Fruit fly (Drosophila melanogaster) whole organism, embryonic: Measurements from ENCODE around the gene CG8564.

Source experiments
- CG10565 ChIP-seq: fragments of 200-800 bp; sonication (Bioruptor generic); optimal IDR thresholded peaks from 3 replicates; lab custom pipeline; 2016; ENCODE audit warnings: missing biosample characterization, mild to moderate bottlenecking, missing genetic modification characterization
- CG10979 ChIP-seq: fragments of 200-800 bp; sonication (Bioruptor generic); optimal IDR thresholded peaks from 2 replicates; lab custom pipeline; 2018; ENCODE audit warnings: missing biosample characterization, mild to moderate bottlenecking, missing genetic modification characterization, moderate library complexity
- CG11085 ChIP-seq: fragments of 200-800 bp; sonication (Bioruptor generic); IDR thresholded peaks from 2 replicates; pipeline ENCODE4 v1.3.6; 2022; ENCODE audit warnings: missing biosample characterization, missing genetic modification characterization
- CG11398 ChIP-seq: fragments of 200-800 bp; sonication (Bioruptor generic); optimal IDR thresholded peaks from 2 replicates; lab custom pipeline; 2016; ENCODE audit warnings: missing biosample characterization, missing genetic modification characterization
- CG11560 ChIP-seq: fragments of 200-800 bp; sonication (Bioruptor generic); IDR thresholded peaks from 3 replicates; pipeline ENCODE4 v1.3.6; 2022; ENCODE audit warnings: missing biosample characterization, missing genetic modification characterization
- CG12155 ChIP-seq: fragments of 200-800 bp; sonication (Bioruptor generic); optimal IDR thresholded peaks from 3 replicates; lab custom pipeline; 2016; ENCODE audit warnings: missing biosample characterization, missing genetic modification characterization
- CG12659 ChIP-seq: fragments of 200-800 bp; sonication (Bioruptor generic); optimal IDR thresholded peaks from 3 replicates; lab custom pipeline; 2017; ENCODE audit warnings: mild to moderate bottlenecking, missing biosample characterization, missing genetic modification reagents, missing genetic modification characterization
- CG15269 ChIP-seq: fragments of 200-800 bp; sonication (Bioruptor generic); optimal IDR thresholded peaks from 2 replicates; lab custom pipeline; 2018; ENCODE audit warnings: missing biosample characterization, mild to moderate bottlenecking, missing genetic modification characterization, moderate library complexity
- CG1529 ChIP-seq: fragments of 200-800 bp; sonication (Bioruptor generic); optimal IDR thresholded peaks from 3 replicates; lab custom pipeline; 2018; ENCODE audit warnings: missing biosample characterization, missing genetic modification characterization
- CG15696 ChIP-seq: fragments of 200-800 bp; sonication (Bioruptor generic); optimal IDR thresholded peaks from 2 replicates; lab custom pipeline; 2019; ENCODE audit warnings: missing biosample characterization, mild to moderate bottlenecking, missing genetic modification characterization, moderate library complexity
- CG1603 ChIP-seq: fragments of 200-800 bp; sonication (Bioruptor generic); optimal IDR thresholded peaks from 2 replicates; lab custom pipeline; 2019; ENCODE audit warnings: missing biosample characterization, mild to moderate bottlenecking, missing genetic modification characterization, moderate library complexity
- CG1792 ChIP-seq: fragments of 200-800 bp; sonication (Bioruptor generic); optimal IDR thresholded peaks from 2 replicates; lab custom pipeline; 2016; ENCODE audit warnings: missing biosample characterization, missing genetic modification characterization
- CG18476 ChIP-seq: fragments of 200-800 bp; sonication (Bioruptor generic); optimal IDR thresholded peaks from 2 replicates; lab custom pipeline; 2016; ENCODE audit warnings: missing biosample characterization, mild to moderate bottlenecking, missing genetic modification characterization
- CG2199 ChIP-seq: fragments of 200-800 bp; sonication (Bioruptor generic); IDR thresholded peaks from 3 replicates; pipeline ENCODE4 v1.3.6; 2022; ENCODE audit warnings: missing biosample characterization, missing genetic modification characterization
- CG2202 ChIP-seq: fragments of 200-800 bp; sonication (Bioruptor generic); optimal IDR thresholded peaks from 2 replicates; lab custom pipeline; 2018; ENCODE audit warnings: missing biosample characterization, mild to moderate bottlenecking, missing genetic modification characterization
- CG4328 ChIP-seq: fragments of 200-800 bp; sonication (Bioruptor generic); optimal IDR thresholded peaks from 3 replicates; lab custom pipeline; 2017; ENCODE audit warnings: missing biosample characterization, missing genetic modification reagents, missing genetic modification characterization
- CG4730 ChIP-seq: fragments of 200-800 bp; sonication (Bioruptor generic); IDR thresholded peaks from 2 replicates; pipeline ENCODE4 v1.3.6; 2022; ENCODE audit warnings: missing biosample characterization, missing genetic modification characterization
- CG5180 ChIP-seq: fragments of 200-800 bp; sonication (Bioruptor generic); optimal IDR thresholded peaks from 3 replicates; lab custom pipeline; 2017; ENCODE audit warnings: missing biosample characterization, missing genetic modification characterization, mild to moderate bottlenecking, moderate library complexity, missing genetic modification reagents
- CG6791 ChIP-seq: fragments of 200-800 bp; sonication (Bioruptor generic); IDR thresholded peaks from 3 replicates; pipeline ENCODE4 v1.3.6; 2022; ENCODE audit warnings: missing biosample characterization, missing genetic modification characterization; ENCODE audit not compliant: partially characterized antibody
- CG6854 ChIP-seq: fragments of 200-800 bp; sonication (Bioruptor generic); optimal IDR thresholded peaks from 3 replicates; lab custom pipeline; 2017; ENCODE audit warnings: missing biosample characterization, mild to moderate bottlenecking, missing genetic modification characterization
- CG7786 ChIP-seq: fragments of 200-800 bp; sonication (Bioruptor generic); optimal IDR thresholded peaks from 2 replicates; lab custom pipeline; 2016; ENCODE audit warnings: missing biosample characterization, missing genetic modification characterization
- CG7987 ChIP-seq: fragments of 200-800 bp; sonication (Bioruptor generic); optimal IDR thresholded peaks from 2 replicates; lab custom pipeline; 2018; ENCODE audit warnings: missing biosample characterization, mild to moderate bottlenecking, missing genetic modification characterization, moderate library complexity
- CG8765 ChIP-seq: fragments of 200-800 bp; sonication (Bioruptor generic); IDR thresholded peaks from 2 replicates; pipeline ENCODE4 v1.3.6; 2022; ENCODE audit warnings: missing biosample characterization, missing genetic modification characterization
- CG9876 ChIP-seq: fragments of 200-800 bp; sonication (Bioruptor generic); optimal IDR thresholded peaks from 2 replicates; lab custom pipeline; 2016; ENCODE audit warnings: missing biosample characterization, missing genetic modification characterization
- CkIIα-i1 ChIP-seq: fragments of 200-800 bp; sonication (Bioruptor generic); IDR thresholded peaks from 2 replicates; pipeline ENCODE4 v1.3.6; 2022; ENCODE audit warnings: missing biosample characterization, missing genetic modification characterization
- Dref ChIP-seq: fragments of 200-800 bp; sonication (Bioruptor generic); IDR thresholded peaks from 2 replicates; pipeline ENCODE4 v1.3.6; 2022; ENCODE audit warnings: missing biosample characterization, missing genetic modification characterization
- Drgx ChIP-seq: fragments of 200-800 bp; sonication (Bioruptor generic); IDR thresholded peaks from 2 replicates; pipeline ENCODE4 v1.3.6; 2022; ENCODE audit warnings: missing biosample characterization, missing genetic modification characterization
- E2f2 ChIP-seq: fragments of 200-800 bp; sonication (Bioruptor generic); IDR thresholded peaks from 2 replicates; pipeline ENCODE4 v1.3.6; 2022; ENCODE audit warnings: missing biosample characterization, missing genetic modification characterization
- HLH3B ChIP-seq: fragments of 200-800 bp; sonication (Bioruptor generic); IDR thresholded peaks from 2 replicates; pipeline ENCODE4 v1.3.6; 2022; ENCODE audit warnings: missing biosample characterization, missing genetic modification characterization
- Hr3 ChIP-seq: fragments of 200-800 bp; sonication (Bioruptor generic); optimal IDR thresholded peaks from 3 replicates; lab custom pipeline; 2016; ENCODE audit warnings: missing biosample characterization, missing genetic modification characterization
- Lim3 ChIP-seq: fragments of 200-800 bp; sonication (Bioruptor generic); IDR thresholded peaks from 2 replicates; pipeline ENCODE4 v1.3.6; 2022; ENCODE audit warnings: missing biosample characterization, missing genetic modification characterization
- Mes4 ChIP-seq: fragments of 200-800 bp; sonication (Bioruptor generic); optimal IDR thresholded peaks from 2 replicates; lab custom pipeline; 2016; ENCODE audit warnings: missing biosample characterization, missing genetic modification characterization
- Mrtf ChIP-seq: fragments of 200-800 bp; sonication (Bioruptor generic); IDR thresholded peaks from 3 replicates; pipeline ENCODE4 v1.3.6; 2022; ENCODE audit warnings: missing biosample characterization, missing genetic modification characterization
- Optix ChIP-seq: fragments of 200-800 bp; sonication (Bioruptor generic); IDR thresholded peaks from 3 replicates; pipeline ENCODE4 v1.3.6; 2022; ENCODE audit warnings: missing biosample characterization, missing genetic modification characterization
- Rfx ChIP-seq: fragments of 200-800 bp; sonication (Bioruptor generic); IDR thresholded peaks from 2 replicates; pipeline ENCODE4 v1.3.6; 2022; ENCODE audit warnings: missing biosample characterization, missing genetic modification characterization
- ac ChIP-seq: fragments of 200-800 bp; sonication (Bioruptor generic); optimal IDR thresholded peaks from 3 replicates; lab custom pipeline; 2017; ENCODE audit warnings: missing biosample characterization, mild to moderate bottlenecking, missing genetic modification characterization
- chm ChIP-seq: fragments of 200-800 bp; sonication (Bioruptor generic); IDR thresholded peaks from 2 replicates; pipeline ENCODE4 v1.3.6; 2022; ENCODE audit warnings: missing biosample characterization, missing genetic modification characterization
- disco-r ChIP-seq: fragments of 200-800 bp; sonication (Bioruptor generic); optimal IDR thresholded peaks from 2 replicates; lab custom pipeline; 2016; ENCODE audit warnings: missing biosample characterization, missing genetic modification characterization
- emc ChIP-seq: fragments of 200-800 bp; sonication (Bioruptor generic); optimal IDR thresholded peaks from 2 replicates; lab custom pipeline; 2016; ENCODE audit warnings: missing biosample characterization, missing genetic modification characterization
- esg ChIP-seq: fragments of 200-800 bp; sonication (Bioruptor generic); conservative IDR thresholded peaks from 2 replicates; pipeline ENCODE4 v1.3.6; 2022; ENCODE audit warnings: missing biosample characterization, missing genetic modification characterization
- ftz-f1 ChIP-seq: fragments of 200-800 bp; sonication (Bioruptor generic); optimal IDR thresholded peaks from 2 replicates; lab custom pipeline; 2016; ENCODE audit warnings: missing biosample characterization, missing genetic modification characterization
- gro ChIP-seq: fragments of 200-800 bp; sonication (Bioruptor generic); optimal IDR thresholded peaks from 2 replicates; lab custom pipeline; 2016; ENCODE audit warnings: missing biosample characterization, missing genetic modification characterization
- hth ChIP-seq: fragments of >200 bp; optimal IDR thresholded peaks from 2 replicates; lab custom pipeline; 2017; ENCODE audit warnings: inconsistent platforms
- jing ChIP-seq: fragments of 200-800 bp; sonication (Bioruptor generic); optimal IDR thresholded peaks from 2 replicates; lab custom pipeline; 2018; ENCODE audit warnings: missing biosample characterization, mild to moderate bottlenecking, missing genetic modification characterization
- kay ChIP-seq: fragments of 200-800 bp; sonication (Bioruptor generic); optimal IDR thresholded peaks from 2 replicates; lab custom pipeline; 2016; ENCODE audit warnings: missing biosample characterization, missing genetic modification characterization
- mirr ChIP-seq: fragments of 200-800 bp; sonication (Bioruptor generic); optimal IDR thresholded peaks from 3 replicates; lab custom pipeline; 2018; ENCODE audit warnings: missing biosample characterization, mild to moderate bottlenecking, missing genetic modification characterization
- row ChIP-seq: fragments of 200-800 bp; sonication (Bioruptor generic); IDR thresholded peaks from 3 replicates; pipeline ENCODE4 v1.3.6; 2022; ENCODE audit warnings: missing biosample characterization, missing genetic modification characterization
- salm ChIP-seq: fragments of 200-800 bp; sonication (Bioruptor generic); optimal IDR thresholded peaks from 2 replicates; lab custom pipeline; 2018; ENCODE audit warnings: missing biosample characterization, mild to moderate bottlenecking, missing genetic modification characterization
- sima ChIP-seq: fragments of 200-800 bp; sonication (Bioruptor generic); optimal IDR thresholded peaks from 2 replicates; lab custom pipeline; 2016; ENCODE audit warnings: missing biosample characterization, missing genetic modification characterization
- unc-4 ChIP-seq: fragments of 200-800 bp; sonication (Bioruptor generic); IDR thresholded peaks from 2 replicates; pipeline ENCODE4 v1.3.6; 2022; ENCODE audit warnings: missing biosample characterization, missing genetic modification characterization; ENCODE audit not compliant: partially characterized antibody
- zen ChIP-seq: fragments of 200-800 bp; sonication (Bioruptor generic); optimal IDR thresholded peaks from 3 replicates; lab custom pipeline; 2018; ENCODE audit warnings: missing biosample characterization, mild to moderate bottlenecking, missing genetic modification characterization, moderate library complexity

Gene CG8564

DNA sequence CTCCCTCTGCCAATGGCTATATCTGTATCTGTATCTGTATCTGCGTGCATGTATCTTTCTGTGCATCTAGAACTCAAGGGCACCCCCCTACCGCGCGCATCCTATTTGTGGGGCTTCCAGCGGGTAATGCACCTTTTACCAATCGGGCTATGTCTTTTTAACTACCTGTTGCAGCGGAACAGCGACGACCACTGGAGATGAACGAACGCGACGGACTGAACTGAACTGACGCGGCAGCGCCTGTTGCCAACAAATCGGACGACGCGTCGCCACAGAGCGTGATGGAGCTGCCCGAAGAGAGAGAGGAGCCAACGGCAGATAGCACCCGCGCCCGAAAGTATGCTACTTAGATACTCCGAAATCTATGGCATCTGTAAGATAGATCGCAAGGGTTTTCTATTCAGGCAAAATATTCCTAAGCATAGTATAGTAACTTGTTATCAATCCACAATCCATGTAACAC lies 42.7 kb downstream of the CG8564 start, which contains the start of gene Cln7 (continued):
- TF ChIP-seq CG2199 (GFP tag; lab: Robert Waterston, UW) (peak; percentile 84; the same call in 2 of the 3 replicates), CG7786 (GFP tag; lab: Kevin White, UChicago) (peak; percentile 8), row (GFP tag; lab: Robert Waterston, UW) (no peak; the same call in 2 of the 3 replicates), ftz-f1 (GFP tag; lab: Kevin White, UChicago) (peak; percentile 61), salm (tag; lab: Kevin White, UChicago) (peak; percentile 7), CG18476 (GFP tag; lab: Kevin White, UChicago) (no peak), CG10979 (peak; percentile 53), hth (lab: Kevin White, UChicago) (no peak), CG12155 (GFP tag; lab: Kevin White, UChicago) (no peak), CG4730 (GFP tag; lab: Robert Waterston, UW) (no peak), jing (no peak), CG11085 (GFP tag; lab: Robert Waterston, UW) (peak; percentile 20; the same call in 1 of the 2 replicates), disco-r (GFP tag; lab: Kevin White, UChicago) (no peak), E2f2 (GFP tag; lab: Robert Waterston, UW) (peak; percentile 42; the same call in 1 of the 2 replicates), CG12659 (GFP tag; lab: Kevin White, UChicago) (peak; percentile 31), CG1792 (GFP tag; lab: Kevin White, UChicago) (no peak), HLH3B (GFP tag; lab: Robert Waterston, UW) (peak; percentile 49; the same call in 1 of the 2 replicates), CG2202 (no peak), CG9876 (GFP tag; lab: Kevin White, UChicago) (no peak), CG15696 (tag; lab: Kevin White, UChicago) (no peak), Lim3 (GFP tag; lab: Robert Waterston, UW) (no peak), unc-4 (GFP tag; lab: Robert Waterston, UW) (peak; percentile 44), CG11560 (no peak), Hr3 (GFP tag; lab: Kevin White, UChicago) (no peak), esg (GFP tag; lab: Robert Waterston, UW) (no peak), Mes4 (GFP tag; lab: Kevin White, UChicago) (no peak), CG5180 (GFP tag; lab: Kevin White, UChicago) (peak; percentile 93), mirr (GFP tag; lab: Kevin White, UChicago) (peak; percentile 67), CG6791 (GFP tag; lab: Robert Waterston, UW) (peak; percentile 69; the same call in 2 of the 3 replicates), gro (peak; percentile 51), CG4328 (GFP tag; lab: Kevin White, UChicago) (no peak), Drgx (peak; percentile 42; the same call in 1 of the 2 replicates), CG1529 (no peak), Dref (GFP tag; lab: Robert Waterston, UW) (peak; percentile 19; the same call in 1 of the 2 replicates), kay (GFP tag; lab: Kevin White, UChicago) (peak; percentile 8), CG7987 (GFP tag; lab: Kevin White, UChicago) (peak; percentile 53), sima (GFP tag; lab: Kevin White, UChicago) (no peak), Rfx (GFP tag; lab: Robert Waterston, UW) (peak; percentile 55), CG15269 (tag; lab: Kevin White, UChicago) (peak; percentile 26), CG8765 (GFP tag; lab: Robert Waterston, UW) (peak; percentile 71; the same call in 1 of the 2 replicates), chm (GFP tag; lab: Robert Waterston, UW) (peak; percentile 79), CkIIα-i1 (no peak), Mrtf (GFP tag; lab: Robert Waterston, UW) (no peak), emc (GFP tag; lab: Kevin White, UChicago) (no peak), Optix (GFP tag; lab: Robert Waterston, UW) (peak; percentile 38; the same call in 1 of the 3 replicates), CG1603 (tag; lab: Kevin White, UChicago) (peak; percentile 27), CG6854 (GFP tag; lab: Kevin White, UChicago) (peak; percentile 57), ac (GFP tag; lab: Kevin White, UChicago) (peak; percentile 8), CG10565 (GFP tag; lab: Kevin White, UChicago) (no peak), zen (tag; lab: Kevin White, UChicago) (peak; percentile 16), CG11398 (GFP tag; lab: Kevin White, UChicago) (peak; percentile 26)
